Worm (Caenorhabditis elegans) whole organism, late embryonic: Measurements from ENCODE around the gene K02H11.9.

Source experiments
- K02D7.2 ChIP-seq: sonication (generic microtip); optimal IDR thresholded peaks from 2 replicates; lab custom pipeline; 2017; ENCODE audit warnings: mild to moderate bottlenecking, missing genetic modification characterization, missing compliant biosample characterization
- K09A11.1 ChIP-seq: sonication (generic microtip); optimal IDR thresholded peaks from 2 replicates; lab custom pipeline; 2017; ENCODE audit warnings: antibody characterized with exemption, mild to moderate bottlenecking, missing genetic modification characterization, missing compliant biosample characterization; ENCODE audit not compliant: insufficient read depth
- T23F11.4 ChIP-seq: fragments of 200-800 bp; sonication (Bioruptor generic); optimal IDR thresholded peaks from 2 replicates; lab custom pipeline; 2018; ENCODE audit warnings: mild to moderate bottlenecking, missing genetic modification characterization, missing compliant biosample characterization
- Y22D7AL.16 ChIP-seq: sonication (generic microtip); optimal IDR thresholded peaks from 2 replicates; lab custom pipeline; 2016; ENCODE audit warnings: missing genetic modification characterization, missing compliant biosample characterization
- ama-1 ChIP-seq: fragments of 150-350 bp; optimal IDR thresholded peaks from 2 replicates; lab custom pipeline; 2014
- ceh-18 ChIP-seq: sonication (generic microtip); optimal IDR thresholded peaks from 2 replicates; lab custom pipeline; 2016; ENCODE audit warnings: missing genetic modification characterization, missing compliant biosample characterization
- ceh-34 ChIP-seq: sonication (generic microtip); optimal IDR thresholded peaks from 2 replicates; lab custom pipeline; 2016; ENCODE audit warnings: mild to moderate bottlenecking, missing genetic modification characterization, missing compliant biosample characterization
- ceh-45 ChIP-seq: fragments of 200-800 bp; sonication (Bioruptor generic); IDR thresholded peaks from 2 replicates; pipeline ENCODE4 v1.3.6; 2022; ENCODE audit warnings: missing genetic modification reagents, missing genetic modification characterization, missing compliant biosample characterization
- ceh-48 ChIP-seq: sonication (generic microtip); optimal IDR thresholded peaks from 2 replicates; lab custom pipeline; 2016; ENCODE audit warnings: missing genetic modification characterization, inconsistent platforms, missing compliant biosample characterization
- ceh-6 ChIP-seq: fragments of 200-800 bp; sonication (Bioruptor generic); optimal IDR thresholded peaks from 2 replicates; lab custom pipeline; 2018; ENCODE audit warnings: mild to moderate bottlenecking, missing genetic modification characterization, missing compliant biosample characterization
- dmd-4 ChIP-seq: sonication (generic microtip); optimal IDR thresholded peaks from 2 replicates; lab custom pipeline; 2016; ENCODE audit warnings: borderline replicate concordance, missing genetic modification characterization, missing compliant biosample characterization
- eyg-1 ChIP-seq: sonication (generic microtip); optimal IDR thresholded peaks from 2 replicates; lab custom pipeline; 2016; ENCODE audit warnings: missing genotype, missing genetic modification characterization, missing compliant biosample characterization
- fax-1 ChIP-seq: sonication (generic microtip); optimal IDR thresholded peaks from 2 replicates; lab custom pipeline; 2016; ENCODE audit warnings: missing genotype, missing genetic modification characterization, missing compliant biosample characterization
- fkh-10 ChIP-seq: fragments of 150-350 bp; optimal IDR thresholded peaks from 2 replicates; lab custom pipeline; 2014; ENCODE audit warnings: missing biosample characterization, missing genetic modification reagents, missing genetic modification characterization
- fkh-6 ChIP-seq: sonication (generic microtip); optimal IDR thresholded peaks from 2 replicates; lab custom pipeline; 2016; ENCODE audit warnings: missing genetic modification characterization, missing compliant biosample characterization
- hlh-13 ChIP-seq: fragments of 200-800 bp; sonication (Bioruptor generic); optimal IDR thresholded peaks from 2 replicates; lab custom pipeline; 2018; ENCODE audit warnings: mild to moderate bottlenecking, missing genetic modification characterization, missing compliant biosample characterization
- hlh-6 ChIP-seq: sonication (generic microtip); optimal IDR thresholded peaks from 2 replicates; lab custom pipeline; 2016; ENCODE audit warnings: missing genotype, missing genetic modification characterization, missing compliant biosample characterization
- lim-6 ChIP-seq: sonication (generic microtip); optimal IDR thresholded peaks from 2 replicates; lab custom pipeline; 2016; ENCODE audit warnings: missing genetic modification characterization, missing compliant biosample characterization
- lin-11 ChIP-seq: fragments of 200-800 bp; sonication (Bioruptor generic); optimal IDR thresholded peaks from 2 replicates; lab custom pipeline; 2018; ENCODE audit warnings: mild to moderate bottlenecking, missing genetic modification characterization, missing compliant biosample characterization
- madf-2 ChIP-seq: sonication (generic microtip); optimal IDR thresholded peaks from 2 replicates; lab custom pipeline; 2017; ENCODE audit warnings: missing genetic modification characterization, missing compliant biosample characterization
- mec-3 ChIP-seq: sonication (generic microtip); optimal IDR thresholded peaks from 2 replicates; lab custom pipeline; 2016; ENCODE audit warnings: borderline replicate concordance, missing genetic modification characterization, missing compliant biosample characterization
- nfya-1 ChIP-seq: sonication (generic microtip); optimal IDR thresholded peaks from 2 replicates; lab custom pipeline; 2017; ENCODE audit warnings: missing genetic modification characterization, mild to moderate bottlenecking, missing compliant biosample characterization, antibody characterized with exemption, moderate library complexity
- nhr-11 ChIP-seq: fragments of 150-350 bp; optimal IDR thresholded peaks from 2 replicates; lab custom pipeline; 2014; ENCODE audit warnings: missing biosample characterization, missing genetic modification characterization
- nhr-232 ChIP-seq: sonication (generic microtip); optimal IDR thresholded peaks from 2 replicates; lab custom pipeline; 2016; ENCODE audit warnings: missing genetic modification characterization, missing compliant biosample characterization
- pax-1 ChIP-seq: fragments of 150-350 bp; optimal IDR thresholded peaks from 2 replicates; lab custom pipeline; 2014; ENCODE audit warnings: missing biosample characterization, missing genetic modification characterization
- pha-4 ChIP-seq: fragments of 150-350 bp; optimal IDR thresholded peaks from 2 replicates; lab custom pipeline; 2018; ENCODE audit warnings: missing biosample characterization, missing genetic modification reagents, missing genetic modification characterization
- ref-2 ChIP-seq: sonication (generic microtip); optimal IDR thresholded peaks from 2 replicates; lab custom pipeline; 2016; ENCODE audit warnings: missing genetic modification characterization, missing compliant biosample characterization
- rnt-1 ChIP-seq: sonication (generic microtip); optimal IDR thresholded peaks from 2 replicates; lab custom pipeline; 2016; ENCODE audit warnings: missing genetic modification characterization, missing compliant biosample characterization
- sdc-2 ChIP-seq: sonication (generic microtip); optimal IDR thresholded peaks from 2 replicates; lab custom pipeline; 2016; ENCODE audit warnings: missing genotype, missing genetic modification characterization, missing compliant biosample characterization
- tbx-2 ChIP-seq: sonication (generic microtip); optimal IDR thresholded peaks from 2 replicates; lab custom pipeline; 2016; ENCODE audit warnings: missing genetic modification characterization, missing compliant biosample characterization
- unc-3 ChIP-seq, 2 experiments: fragments of 200-800 bp in 1 of 2; sonication (Bioruptor generic) in 1 of 2; sonication (generic microtip) in 1 of 2; conservative IDR thresholded peaks in 1 of 2; optimal IDR thresholded peaks in 1 of 2; 2 replicates each; pipeline versions ENCODE4 v1.3.6 to Lab custom; 2016 to 2022; ENCODE audit warnings: missing compliant biosample characterization in 2 of 2, missing genetic modification characterization in 2 of 2, missing genetic modification reagents in 1 of 2
- unc-86 ChIP-seq: sonication (generic microtip); optimal IDR thresholded peaks from 2 replicates; lab custom pipeline; 2016; ENCODE audit warnings: missing genetic modification characterization, missing compliant biosample characterization

K02H11.9 gene

ce11 chrV:1538842-1539241 lies 2.0 kb upstream of the K02H11.9 start:
- TF ChIP-seq dmd-4 (tag; lab: Kevin White, UChicago) (no peak), hlh-13 (no peak), fax-1 (no peak), K02D7.2 (tag; lab: Kevin White, UChicago) (no peak), rnt-1 (tag; lab: Kevin White, UChicago) (no peak)

- no peak for TF ChIP-seq pha-4
- TF ChIP-seq ceh-6 (GFP tag; lab: Kevin White, UChicago) = no peak
- TF ChIP-seq hlh-6 (tag; lab: Kevin White, UChicago) = no peak
- no peak for TF ChIP-seq fax-1
- TF ChIP-seq ref-2 (tag; lab: Kevin White, UChicago) = no peak
- TF ChIP-seq ceh-34 (tag; lab: Kevin White, UChicago) = no peak
- TF ChIP-seq K09A11.1 (tag; lab: Kevin White, UChicago) = no peak
- TF ChIP-seq mec-3 (tag; lab: Kevin White, UChicago) = no peak
- no peak for TF ChIP-seq dmd-4 (tag; lab: Kevin White, UChicago)
- TF ChIP-seq Y22D7AL.16 (tag; lab: Kevin White, UChicago) = no peak
- no peak for TF ChIP-seq madf-2 (tag; lab: Kevin White, UChicago)
- TF ChIP-seq fkh-10 (GFP tag; lab: Kevin White, UChicago) = no peak
- no peak for TF ChIP-seq nhr-11
- no peak for TF ChIP-seq lin-11 (tag; lab: Kevin White, UChicago)
Observed at ce11 chrV:1534315-1534714, 2.6 kb downstream of the K02H11.9 start, which contains the start of gene trx-5. Gene trx-5, minus strand, starts transcription at chrV:1534415.

- TF ChIP-seq sdc-2 (tag; lab: Kevin White, UChicago) (no peak), ceh-18 (tag; lab: Kevin White, UChicago) (no peak), lim-6 (tag; lab: Kevin White, UChicago) (no peak), fkh-6 (tag; lab: Kevin White, UChicago) (no peak), pha-4 (no peak), madf-2 (tag; lab: Kevin White, UChicago) (no peak), ceh-48 (tag; lab: Kevin White, UChicago) (no peak), ceh-45 (GFP tag; lab: Robert Waterston, UW) (no peak), K09A11.1 (tag; lab: Kevin White, UChicago) (no peak)
Observed at ce11 chrV:1532455-1532854, 4.4 kb downstream of the K02H11.9 start.

- TF ChIP-seq pax-1 (tag; lab: Kevin White, UChicago) (no peak), T23F11.4 (GFP tag; lab: Kevin White, UChicago) (no peak), eyg-1 (no peak), ceh-6 (GFP tag; lab: Kevin White, UChicago) (no peak), rnt-1 (tag; lab: Kevin White, UChicago) (no peak), ama-1 (lab: Kevin White, UChicago) (no peak), lim-6 (tag; lab: Kevin White, UChicago) (no peak), nfya-1 (tag; lab: Kevin White, UChicago) (no peak), ref-2 (tag; lab: Kevin White, UChicago) (no peak), unc-86 (tag; lab: Kevin White, UChicago) (no peak)
Observed at ce11 chrV:1531159-1531558, 5.7 kb downstream of the K02H11.9 start, which contains the start of gene K02H11.4. Gene K02H11.4, minus strand, starts transcription at chrV:1531259.

ce11 chrV:1527985-1528384 lies 8.9 kb downstream of the K02H11.9 start, which contains the start of gene str-236:
Gene str-236, minus strand, starts transcription at chrV:1528085.
- TF ChIP-seq sdc-2 (tag; lab: Kevin White, UChicago) (no peak), nhr-232 (tag; lab: Kevin White, UChicago) (no peak), pax-1 (tag; lab: Kevin White, UChicago) (no peak)

ce11 chrV:1522485-1522884 lies 14.4 kb downstream of the K02H11.9 start, which contains the start of gene str-243:
Gene str-243, plus strand, starts transcription at chrV:1522785.
- no peak for TF ChIP-seq tbx-2 (tag; lab: Kevin White, UChicago)
- no peak for TF ChIP-seq T23F11.4 (GFP tag; lab: Kevin White, UChicago)
- TF ChIP-seq unc-3 (GFP tag; conservative IDR thresholded peaks at IDR 0.05; lab: Robert Waterston, UW) = no peak
- no peak for TF ChIP-seq unc-3 (tag; optimal IDR thresholded peaks at IDR 0.05; lab: Kevin White, UChicago)
- no peak for TF ChIP-seq sdc-2 (tag; lab: Kevin White, UChicago)
- TF ChIP-seq, all 69 proteins: peak for 0
